Worm (Caenorhabditis elegans): ENCODE data around the gene frpr-15.

- TF ChIP-seq nhr-77 (tag; optimal IDR thresholded peaks at IDR 0.05) (no peak), sdz-12 (GFP tag; optimal IDR thresholded peaks at IDR 0.05) (no peak), mes-2 (tag; optimal IDR thresholded peaks at IDR 0.05; ENCODE audit: poor library complexity, severe bottlenecking) (no peak), lin-1 (GFP tag; IDR thresholded peaks at IDR 0.05) (no peak), skn-1 (tag; optimal IDR thresholded peaks at IDR 0.05) (no peak), nhr-11 (tag; optimal IDR thresholded peaks at IDR 0.05) (no peak), mdl-1 (tag; optimal IDR thresholded peaks at IDR 0.05) (no peak), daf-16 (GFP tag; optimal IDR thresholded peaks at IDR 0.05) (no peak), daf-16 (tag; optimal IDR thresholded peaks at IDR 0.05) (no peak), lin-13 (GFP tag; optimal IDR thresholded peaks at IDR 0.05) (no peak), zag-1 (tag; optimal IDR thresholded peaks at IDR 0.05) (no peak), mxl-2 (GFP tag; conservative IDR thresholded peaks at IDR 0.05) (no peak), nhr-48 (tag; optimal IDR thresholded peaks at IDR 0.05) (no peak), jun-1 (tag; optimal IDR thresholded peaks at IDR 0.05) (no peak)
Observed at ce11 chrV:12729220-12729619, 49.3 kb downstream of the frpr-15 start, which contains the start of gene R11D1.10.
